Fruit fly (Drosophila melanogaster) whole organism, embryonic: ENCODE data around the gene CG8668.

Experiments
- Aef1 ChIP-seq: fragments of 200-800 bp; sonication (Bioruptor generic); IDR thresholded peaks from 3 replicates; pipeline ENCODE4 v1.3.6; 2022; ENCODE audit warnings: missing biosample characterization, missing genetic modification characterization
- Bgb ChIP-seq: fragments of 200-800 bp; sonication (Bioruptor generic); IDR thresholded peaks from 2 replicates; pipeline ENCODE4 v1.3.6; 2022; ENCODE audit warnings: missing biosample characterization, missing genetic modification characterization; ENCODE audit not compliant: partially characterized antibody
- Blimp-1 ChIP-seq: fragments of 200-800 bp; sonication (Bioruptor generic); optimal IDR thresholded peaks from 3 replicates; lab custom pipeline; 2018; ENCODE audit warnings: missing biosample characterization, missing genetic modification characterization, mild to moderate bottlenecking, moderate library complexity, missing genetic modification reagents
- BtbVII ChIP-seq: fragments of 200-800 bp; sonication (Bioruptor generic); optimal IDR thresholded peaks from 3 replicates; lab custom pipeline; 2017; ENCODE audit warnings: missing biosample characterization, mild to moderate bottlenecking, missing genetic modification characterization
- CG10654 ChIP-seq: fragments of 200-800 bp; sonication (Bioruptor generic); optimal IDR thresholded peaks from 2 replicates; lab custom pipeline; 2016; ENCODE audit warnings: missing biosample characterization, missing genetic modification characterization
- CG1233 ChIP-seq: fragments of 200-800 bp; sonication (Bioruptor generic); optimal IDR thresholded peaks from 4 replicates; lab custom pipeline; 2018; ENCODE audit warnings: missing biosample characterization, mild to moderate bottlenecking, missing genetic modification characterization
- CG14441 ChIP-seq: fragments of 200-800 bp; sonication (Bioruptor generic); IDR thresholded peaks from 2 replicates; pipeline ENCODE4 v1.3.6; 2022; ENCODE audit warnings: missing biosample characterization, missing genetic modification characterization
- CG15479 ChIP-seq: fragments of 200-800 bp; sonication (Bioruptor generic); optimal IDR thresholded peaks from 3 replicates; lab custom pipeline; 2019; ENCODE audit warnings: missing biosample characterization, mild to moderate bottlenecking, missing genetic modification characterization, moderate library complexity
- CG17359 ChIP-seq: fragments of 200-800 bp; sonication (Bioruptor generic); optimal IDR thresholded peaks from 3 replicates; lab custom pipeline; 2018; ENCODE audit warnings: missing biosample characterization, mild to moderate bottlenecking, missing genetic modification characterization, moderate library complexity
- CG18599 ChIP-seq: fragments of 200-800 bp; sonication (Bioruptor generic); optimal IDR thresholded peaks from 3 replicates; lab custom pipeline; 2017; ENCODE audit warnings: missing biosample characterization, missing genetic modification characterization, mild to moderate bottlenecking, moderate library complexity, missing genetic modification reagents
- CG31365 ChIP-seq: fragments of 200-800 bp; sonication (Bioruptor generic); optimal IDR thresholded peaks from 2 replicates; lab custom pipeline; 2018; ENCODE audit warnings: missing biosample characterization, mild to moderate bottlenecking, missing genetic modification characterization
- CG42726 ChIP-seq: fragments of 200-800 bp; sonication (Bioruptor generic); IDR thresholded peaks from 2 replicates; pipeline ENCODE4 v1.3.6; 2022; ENCODE audit warnings: missing biosample characterization, missing genetic modification characterization; ENCODE audit not compliant: partially characterized antibody
- CG7556 ChIP-seq: fragments of 200-800 bp; sonication (Bioruptor generic); optimal IDR thresholded peaks from 2 replicates; lab custom pipeline; 2017; ENCODE audit warnings: missing biosample characterization, mild to moderate bottlenecking, missing genetic modification characterization
- CG7839 ChIP-seq: fragments of 200-800 bp; sonication (Bioruptor generic); optimal IDR thresholded peaks from 3 replicates; lab custom pipeline; 2018; ENCODE audit warnings: missing biosample characterization, mild to moderate bottlenecking, missing genetic modification characterization, moderate library complexity
- Dip3 ChIP-seq: fragments of 200-800 bp; sonication (Bioruptor generic); optimal IDR thresholded peaks from 3 replicates; lab custom pipeline; 2016; ENCODE audit warnings: missing biosample characterization, missing genetic modification characterization
- HLH4C ChIP-seq: fragments of 200-800 bp; sonication (Bioruptor generic); IDR thresholded peaks from 3 replicates; pipeline ENCODE4 v1.3.6; 2022; ENCODE audit warnings: missing biosample characterization, missing genetic modification characterization; ENCODE audit not compliant: partially characterized antibody
- Lhr ChIP-seq: fragments of 200-800 bp; sonication (Bioruptor generic); optimal IDR thresholded peaks from 3 replicates; lab custom pipeline; 2017; ENCODE audit warnings: mild to moderate bottlenecking, missing biosample characterization, missing genetic modification reagents, missing genetic modification characterization
- MESR4 ChIP-seq: fragments of 200-800 bp; sonication (Bioruptor generic); optimal IDR thresholded peaks from 2 replicates; lab custom pipeline; 2018; ENCODE audit warnings: missing biosample characterization, mild to moderate bottlenecking, missing genetic modification characterization, moderate library complexity
- Mad ChIP-seq: fragments of 200-800 bp; sonication (Bioruptor generic); optimal IDR thresholded peaks from 2 replicates; lab custom pipeline; 2016; ENCODE audit warnings: missing biosample characterization, missing genetic modification characterization
- Sox100B ChIP-seq: fragments of 200-800 bp; sonication (Bioruptor generic); optimal IDR thresholded peaks from 3 replicates; lab custom pipeline; 2018; ENCODE audit warnings: missing biosample characterization, mild to moderate bottlenecking, missing genetic modification characterization
- ase ChIP-seq: fragments of 200-800 bp; sonication (Bioruptor generic); IDR thresholded peaks from 3 replicates; pipeline ENCODE4 v1.3.6; 2022; ENCODE audit warnings: missing biosample characterization, missing genetic modification characterization
- bbx ChIP-seq: fragments of 200-800 bp; sonication (Bioruptor generic); IDR thresholded peaks from 2 replicates; pipeline ENCODE4 v1.3.6; 2022; ENCODE audit warnings: missing biosample characterization, missing genetic modification characterization; ENCODE audit not compliant: partially characterized antibody
- chif ChIP-seq, 2 experiments: fragments of 200-800 bp; sonication (Bioruptor generic); optimal IDR thresholded peaks; 3 replicates each; lab custom pipeline; 2016; ENCODE audit warnings: missing biosample characterization in 2 of 2, missing genetic modification characterization in 2 of 2
- chinmo ChIP-seq: fragments of 200-800 bp; sonication (Bioruptor generic); IDR thresholded peaks from 4 replicates; pipeline ENCODE4 v1.3.6; 2022; ENCODE audit warnings: missing biosample characterization, missing genetic modification characterization; ENCODE audit not compliant: partially characterized antibody
- hb ChIP-seq: fragments of 200-800 bp; sonication (Bioruptor generic); IDR thresholded peaks from 3 replicates; pipeline ENCODE4 v1.3.6; 2022; ENCODE audit warnings: missing biosample characterization, missing genetic modification characterization; ENCODE audit not compliant: partially characterized antibody
- inv ChIP-seq: fragments of 200-800 bp; sonication (Bioruptor generic); IDR thresholded peaks from 2 replicates; pipeline ENCODE4 v1.3.6; 2022; ENCODE audit warnings: missing biosample characterization, missing genetic modification characterization; ENCODE audit not compliant: partially characterized antibody
- knrl ChIP-seq: fragments of 200-800 bp; sonication (Bioruptor generic); IDR thresholded peaks from 3 replicates; pipeline ENCODE4 v1.3.6; 2022; ENCODE audit warnings: missing biosample characterization, missing genetic modification characterization; ENCODE audit not compliant: partially characterized antibody
- lmd ChIP-seq: fragments of 200-800 bp; sonication (Bioruptor generic); IDR thresholded peaks from 2 replicates; pipeline ENCODE4 v1.3.6; 2022; ENCODE audit warnings: missing biosample characterization, missing genetic modification characterization
- mld ChIP-seq: fragments of 200-800 bp; sonication (Bioruptor generic); IDR thresholded peaks from 3 replicates; pipeline ENCODE4 v1.3.6; 2022; ENCODE audit warnings: missing biosample characterization, missing genetic modification characterization; ENCODE audit not compliant: partially characterized antibody
- nerfin-2 ChIP-seq: fragments of 200-800 bp; sonication (Bioruptor generic); IDR thresholded peaks from 2 replicates; pipeline ENCODE4 v1.3.6; 2022; ENCODE audit warnings: missing biosample characterization, missing genetic modification characterization; ENCODE audit not compliant: partially characterized antibody
- otp ChIP-seq: fragments of 200-800 bp; sonication (Bioruptor generic); IDR thresholded peaks from 3 replicates; pipeline ENCODE4, ENCODE4 v1.3.6; 2022; ENCODE audit warnings: missing biosample characterization, missing genetic modification characterization
- peb ChIP-seq: fragments of 200-800 bp; sonication (Bioruptor generic); IDR thresholded peaks from 2 replicates; pipeline ENCODE4 v1.3.6; 2022; ENCODE audit warnings: missing biosample characterization, missing genetic modification characterization
- sim ChIP-seq: fragments of 200-800 bp; sonication (Bioruptor generic); IDR thresholded peaks from 2 replicates; pipeline ENCODE4 v1.3.6; 2022; ENCODE audit warnings: missing biosample characterization, missing genetic modification characterization
- sna ChIP-seq: fragments of 200-800 bp; sonication (Bioruptor generic); IDR thresholded peaks from 2 replicates; pipeline ENCODE4 v1.3.6; 2022; ENCODE audit warnings: missing biosample characterization, missing genetic modification characterization; ENCODE audit not compliant: partially characterized antibody
- sr ChIP-seq: fragments of 200-800 bp; sonication (Bioruptor generic); IDR thresholded peaks from 3 replicates; pipeline ENCODE4 v1.3.6; 2022; ENCODE audit warnings: missing biosample characterization, missing genetic modification characterization
- tna ChIP-seq: fragments of 200-800 bp; sonication (Bioruptor generic); IDR thresholded peaks from 2 replicates; pipeline ENCODE4 v1.3.6; 2022; ENCODE audit warnings: missing biosample characterization, missing genetic modification characterization; ENCODE audit not compliant: partially characterized antibody
- vnd ChIP-seq: fragments of 200-800 bp; sonication (Bioruptor generic); IDR thresholded peaks from 3 replicates; pipeline ENCODE4 v1.3.6; 2022; ENCODE audit warnings: missing biosample characterization, missing genetic modification characterization; ENCODE audit not compliant: partially characterized antibody
- wdn ChIP-seq: fragments of 200-800 bp; sonication (Bioruptor generic); IDR thresholded peaks from 2 replicates; pipeline ENCODE4 v1.3.6; 2022; ENCODE audit warnings: missing biosample characterization, missing genetic modification characterization
- zfh2 ChIP-seq: fragments of 200-800 bp; sonication (Bioruptor generic); optimal IDR thresholded peaks from 2 replicates; lab custom pipeline; 2016; ENCODE audit warnings: missing biosample characterization, missing genetic modification characterization

The CG8668 gene

dm6 chr2L:8163025-8163351, 36.2 kb downstream of the CG8668 start, which contains the start of gene Piezo (continued):
- no peak for TF ChIP-seq zfh2 (GFP tag; lab: Kevin White, UChicago)
- TF ChIP-seq CG31365, result no peak
- TF ChIP-seq vnd (GFP tag; lab: Robert Waterston, UW), result no peak
- no peak for TF ChIP-seq sna (GFP tag; lab: Robert Waterston, UW)
- TF ChIP-seq CG1233 (GFP tag; lab: Kevin White, UChicago), result no peak
- no peak for TF ChIP-seq Dip3 (GFP tag; lab: Kevin White, UChicago)
- no peak for TF ChIP-seq Lhr (GFP tag; lab: Kevin White, UChicago)
- TF ChIP-seq sr (GFP tag; lab: Robert Waterston, UW), result no peak
- TF ChIP-seq chinmo, result peak; percentile 34; the same call in 1 of the 4 replicates
- 0 out of 2 replicates have a peak, but pooled peaks have one; percentile 7 for TF ChIP-seq tna (GFP tag; lab: Robert Waterston, UW)
- TF ChIP-seq wdn (GFP tag; lab: Robert Waterston, UW), result no peak
- TF ChIP-seq knrl, result no peak; the same call in 2 of the 3 replicates
- 0 out of 3 replicates have a peak, but pooled peaks have one; percentile 32 for TF ChIP-seq hb (GFP tag; lab: Robert Waterston, UW)
- no peak for TF ChIP-seq peb
- TF ChIP-seq Sox100B (GFP tag; lab: Kevin White, UChicago), result no peak
- 0 out of 2 replicates have a peak, but pooled peaks have one; percentile 1 for TF ChIP-seq sim (GFP tag; lab: Robert Waterston, UW)
- peak; percentile 6; the same call in 1 of the 2 replicates for TF ChIP-seq inv (GFP tag; lab: Robert Waterston, UW)
- TF ChIP-seq Bgb, result peak; percentile 47; the same call in 1 of the 2 replicates
- TF ChIP-seq lmd (GFP tag; lab: Robert Waterston, UW), result no peak
- no peak for TF ChIP-seq Blimp-1 (GFP tag; lab: Kevin White, UChicago)
- TF ChIP-seq CG17359 (tag; lab: Kevin White, UChicago), result no peak
- no peak for TF ChIP-seq ase (GFP tag; lab: Robert Waterston, UW)
- no peak for TF ChIP-seq CG7839 (tag; lab: Kevin White, UChicago)
- no peak for TF ChIP-seq otp
- no peak for TF ChIP-seq MESR4 (GFP tag; lab: Kevin White, UChicago)
- no peak for TF ChIP-seq CG7556 (GFP tag; lab: Kevin White, UChicago)
- TF ChIP-seq Mad, result no peak
- peak; percentile 49; the same call in 1 of the 2 replicates for TF ChIP-seq CG42726 (GFP tag; lab: Robert Waterston, UW)
- no peak for TF ChIP-seq Aef1 (GFP tag; lab: Robert Waterston, UW)
- TF ChIP-seq nerfin-2, result no peak
- no peak for TF ChIP-seq CG18599 (GFP tag; lab: Kevin White, UChicago)
- no peak for TF ChIP-seq CG10654 (GFP tag; lab: Kevin White, UChicago)
- TF ChIP-seq CG14441 (GFP tag; lab: Robert Waterston, UW), result no peak
- no peak for TF ChIP-seq BtbVII (GFP tag; lab: Kevin White, UChicago)
- no peak for TF ChIP-seq CG15479 (GFP tag; lab: Kevin White, UChicago)
- TF ChIP-seq HLH4C (GFP tag; lab: Robert Waterston, UW), result no peak
- no peak for TF ChIP-seq mld (GFP tag; lab: Robert Waterston, UW)
- 0 out of 2 replicates have a peak, but pooled peaks have one; percentile 9 for TF ChIP-seq bbx (GFP tag; lab: Robert Waterston, UW)
- no peak for TF ChIP-seq chif (GFP tag; optimal IDR thresholded peaks at IDR 0.05; lab: Kevin White, UChicago)
